Fruit fly (Drosophila melanogaster) whole organism: Measurements from ENCODE around the gene ssp6.

Experiments used
- pan ChIP-seq: fragments of >200 bp; optimal IDR thresholded peaks from 2 replicates; lab custom pipeline; 2017
- psq ChIP-seq: fragments of >200 bp; optimal IDR thresholded peaks from 2 replicates; lab custom pipeline; 2017

DNA sequence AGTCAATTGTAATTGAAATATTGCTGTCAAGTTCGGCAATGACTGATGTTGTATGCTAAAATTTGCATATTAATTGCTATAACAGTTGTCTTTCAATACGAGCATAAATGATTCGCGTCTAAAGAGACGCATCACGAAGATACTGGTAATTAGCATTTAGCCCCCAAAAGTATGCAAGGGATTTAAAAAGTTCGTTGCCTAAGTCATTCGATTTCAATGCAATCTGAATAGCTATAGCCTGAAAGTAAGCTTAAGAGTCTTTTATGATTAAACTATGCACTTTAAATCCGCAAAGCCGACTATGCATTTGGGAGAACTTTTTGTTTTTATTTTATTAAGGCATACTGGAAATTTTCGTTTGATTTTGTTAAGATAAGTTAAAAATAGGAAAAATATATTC lies 53.1 kb downstream of the ssp6 start:
- TF ChIP-seq pan (lab: Kevin White, UChicago), result no peak
- TF ChIP-seq psq (lab: Kevin White, UChicago), result no peak
